Worm (Caenorhabditis elegans) whole organism, early embryonic: Measurements from ENCODE around the gene F54H12.4.

Source experiments
- F13C5.2 ChIP-seq: sonication (generic microtip); optimal IDR thresholded peaks from 2 replicates; lab custom pipeline; 2017; ENCODE audit warnings: mild to moderate bottlenecking, missing genetic modification characterization, inconsistent platforms, missing compliant biosample characterization
- ama-1 ChIP-seq: fragments of 150-350 bp; optimal IDR thresholded peaks from 2 replicates; lab custom pipeline; 2014
- ceh-36 ChIP-seq: sonication (generic microtip); optimal IDR thresholded peaks from 2 replicates; lab custom pipeline; 2016; ENCODE audit warnings: missing genetic modification characterization, inconsistent platforms, missing compliant biosample characterization
- ets-7 ChIP-seq: sonication (generic microtip); optimal IDR thresholded peaks from 2 replicates; lab custom pipeline; 2016; ENCODE audit warnings: missing genotype, missing genetic modification characterization, missing compliant biosample characterization
- flt-1 ChIP-seq: fragments of 200-800 bp; sonication (Bioruptor generic); IDR thresholded peaks from 2 replicates; pipeline ENCODE4 v1.3.6; 2022; ENCODE audit warnings: missing genetic modification characterization, missing compliant biosample characterization
- hmbx-1 ChIP-seq: sonication (generic microtip); optimal IDR thresholded peaks from 2 replicates; lab custom pipeline; 2016; ENCODE audit warnings: mild to moderate bottlenecking, missing genetic modification characterization, missing compliant biosample characterization
- tbx-11 ChIP-seq: fragments of 200-800 bp; sonication (Bioruptor generic); IDR thresholded peaks from 2 replicates; pipeline ENCODE4 v1.3.6; 2022; ENCODE audit warnings: missing genetic modification characterization, missing compliant biosample characterization
- tbx-37 ChIP-seq: fragments of 200-800 bp; sonication (Bioruptor generic); conservative IDR thresholded peaks from 2 replicates; pipeline ENCODE4 v1.3.6; 2022; ENCODE audit warnings: missing genetic modification reagents, missing genetic modification characterization, missing compliant biosample characterization

DNA sequence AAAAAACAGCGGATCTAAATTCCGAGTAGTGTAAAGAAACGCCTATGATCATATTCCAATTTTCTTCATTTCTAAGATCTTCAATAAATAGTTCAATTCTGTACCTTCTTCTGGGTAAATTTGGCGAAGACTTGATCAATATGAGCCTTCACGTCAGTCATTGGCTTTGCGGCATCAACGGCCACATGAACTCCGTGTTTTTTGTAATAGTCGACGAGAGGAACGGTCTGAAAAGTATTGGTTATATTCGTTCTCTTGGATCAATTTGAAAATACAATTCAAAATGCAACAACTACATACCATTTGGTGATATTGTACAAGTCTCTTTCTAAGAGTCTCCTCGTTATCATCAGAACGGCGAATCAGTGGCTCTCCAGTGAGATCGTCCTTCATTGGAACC is 12.1 kb downstream of the F54H12.4 start:
- TF ChIP-seq tbx-11 (no peak), ama-1 (lab: Kevin White, UChicago) (no peak), F13C5.2 (tag; lab: Kevin White, UChicago) (no peak), flt-1 (GFP tag; lab: Robert Waterston, UW) (no peak), ets-7 (no peak), hmbx-1 (tag; lab: Kevin White, UChicago) (no peak), ceh-36 (tag; lab: Kevin White, UChicago) (no peak), tbx-37 (GFP tag; lab: Robert Waterston, UW) (no peak)
